7 worm cellular contexts compared by ENCODE assay signal in genomic region chrIV:3653420-3653823, ce11.
TF ChIP-seq lines count a peak whose summit lies in the region.

No protein-coding gene starts in this region.

TF ChIP-seq in whole organism, L1 larva, 84 proteins besides CTCF, POLR2A, EP300 and RAD21 (continues in another document):
- TF ChIP-seq hlh-4 (tag; optimal IDR thresholded peaks at IDR 0.05; lab: Kevin White, UChicago) (no peak), unc-98 (GFP tag; IDR thresholded peaks at IDR 0.05; lab: Robert Waterston, UW) (no peak), hlh-17 (GFP tag; optimal IDR thresholded peaks at IDR 0.05; lab: Kevin White, UChicago; ENCODE audit: borderline replicate concordance) (no peak), blmp-1 (tag; optimal IDR thresholded peaks at IDR 0.05; lab: Kevin White, UChicago) (peak; percentile 88), nhr-28 (tag; optimal IDR thresholded peaks at IDR 0.05; lab: Kevin White, UChicago) (no peak), ets-5 (GFP tag; IDR thresholded peaks at IDR 0.05; lab: Robert Waterston, UW) (no peak), nhr-71 (tag; optimal IDR thresholded peaks at IDR 0.05; lab: Kevin White, UChicago) (peak; percentile 91), unc-30 (tag; optimal IDR thresholded peaks at IDR 0.05; lab: Kevin White, UChicago) (no peak), hpl-2 (GFP tag; optimal IDR thresholded peaks at IDR 0.05; lab: Kevin White, UChicago) (no peak), aha-1 (tag; optimal IDR thresholded peaks at IDR 0.05; lab: Kevin White, UChicago) (no peak), nhr-19 (GFP tag; conservative IDR thresholded peaks at IDR 0.05; lab: Robert Waterston, UW) (peak; percentile 95), pag-3 (tag; optimal IDR thresholded peaks at IDR 0.05; lab: Kevin White, UChicago; ENCODE audit: borderline replicate concordance, insufficient read depth) (no peak), fos-1 (tag; optimal IDR thresholded peaks at IDR 0.05; lab: Kevin White, UChicago) (no peak)

TF ChIP-seq in whole organism, L2 larva, 48 proteins besides CTCF, POLR2A, EP300 and RAD21 (continues in another document):
- TF ChIP-seq sma-3 (GFP tag; optimal IDR thresholded peaks at IDR 0.05; lab: Kevin White, UChicago) (peak; percentile 91), fos-1 (tag; optimal IDR thresholded peaks at IDR 0.05; lab: Kevin White, UChicago) (peak; percentile 41), elt-3 (tag; optimal IDR thresholded peaks at IDR 0.05; lab: Kevin White, UChicago) (no peak), egl-27 (tag; optimal IDR thresholded peaks at IDR 0.05; lab: Kevin White, UChicago) (peak; percentile 32), ceh-82 (tag; optimal IDR thresholded peaks at IDR 0.05; lab: Kevin White, UChicago) (no peak), unc-55 (GFP tag; optimal IDR thresholded peaks at IDR 0.05; lab: Kevin White, UChicago) (no peak), aly-2 (tag; optimal IDR thresholded peaks at IDR 0.05; lab: Kevin White, UChicago) (no peak), nhr-11 (tag; optimal IDR thresholded peaks at IDR 0.05; lab: Kevin White, UChicago) (no peak), zag-1 (tag; optimal IDR thresholded peaks at IDR 0.05; lab: Kevin White, UChicago) (no peak), mdl-1 (tag; optimal IDR thresholded peaks at IDR 0.05; lab: Kevin White, UChicago) (peak; percentile 6 to 65), ama-1 (optimal IDR thresholded peaks at IDR 0.05; lab: Kevin White, UChicago) (no peak), Y55F3AM.14 (GFP tag; optimal IDR thresholded peaks at IDR 0.05; lab: Kevin White, UChicago) (peak; percentile 17), lin-39 (tag; optimal IDR thresholded peaks at IDR 0.05; lab: Kevin White, UChicago) (no peak)

TF ChIP-seq in whole organism, L3 larva, 47 proteins besides CTCF, POLR2A, EP300 and RAD21 (continues in another document):
- TF ChIP-seq jun-1 (tag; optimal IDR thresholded peaks at IDR 0.05; lab: Kevin White, UChicago), result peak; percentile 62
- TF ChIP-seq pqm-1 (tag; optimal IDR thresholded peaks at IDR 0.05; lab: Kevin White, UChicago), result peak; percentile 37
- TF ChIP-seq elt-3 (tag; optimal IDR thresholded peaks at IDR 0.05; lab: Kevin White, UChicago), result peak in 2 of 3 experiments; percentile 22 to 64
- TF ChIP-seq nfya-1 (tag; optimal IDR thresholded peaks at IDR 0.05; lab: Kevin White, UChicago; ENCODE audit: insufficient read depth), result peak; percentile 57
- peak; percentile 96 for TF ChIP-seq nhr-43 (tag; optimal IDR thresholded peaks at IDR 0.05; lab: Kevin White, UChicago; ENCODE audit: poor library complexity, severe bottlenecking)
- peak; percentile 82 for TF ChIP-seq nhr-23 (tag; optimal IDR thresholded peaks at IDR 0.05; lab: Kevin White, UChicago)
- peak; percentile 64 for TF ChIP-seq lsy-12 (tag; optimal IDR thresholded peaks at IDR 0.05; lab: Kevin White, UChicago)
- TF ChIP-seq mdl-1 (tag; optimal IDR thresholded peaks at IDR 0.05; lab: Kevin White, UChicago), result peak; percentile 54
- no peak for TF ChIP-seq ceh-82 (tag; optimal IDR thresholded peaks at IDR 0.05; lab: Kevin White, UChicago)
- peak; percentile 56 for TF ChIP-seq elt-2 (tag; optimal IDR thresholded peaks at IDR 0.05; lab: Kevin White, UChicago)
- no peak for TF ChIP-seq lin-39 (tag; optimal IDR thresholded peaks at IDR 0.05; lab: Kevin White, UChicago)
- no peak for TF ChIP-seq egl-5 (tag; optimal IDR thresholded peaks at IDR 0.05; lab: Kevin White, UChicago)
- TF ChIP-seq ama-1 (optimal IDR thresholded peaks at IDR 0.05; lab: Kevin White, UChicago), result peak; percentile 65

TF ChIP-seq in whole organism, L4 larva, 104 proteins besides CTCF, POLR2A, EP300 and RAD21 (continues in another document):
- TF ChIP-seq dpl-1 (GFP tag; optimal IDR thresholded peaks at IDR 0.05; lab: Kevin White, UChicago) (peak; percentile 33), T26A8.4 (GFP tag; IDR thresholded peaks at IDR 0.05; lab: Robert Waterston, UW) (peak; percentile 61), daf-16 (GFP tag; optimal IDR thresholded peaks at IDR 0.05; lab: Kevin White, UChicago) (no peak), daf-16 (tag; optimal IDR thresholded peaks at IDR 0.05; lab: Kevin White, UChicago) (peak; percentile 96), nhr-42 (GFP tag; IDR thresholded peaks at IDR 0.05; lab: Robert Waterston, UW) (peak; percentile 32; the same call in 1 of the 2 replicates), aly-2 (tag; optimal IDR thresholded peaks at IDR 0.05; lab: Kevin White, UChicago) (no peak), nhr-102 (tag; optimal IDR thresholded peaks at IDR 0.05; lab: Kevin White, UChicago) (peak; percentile 52), nhr-48 (tag; optimal IDR thresholded peaks at IDR 0.05; lab: Kevin White, UChicago) (peak; percentile 94), dve-1 (tag; optimal IDR thresholded peaks at IDR 0.05; lab: Kevin White, UChicago; ENCODE audit: insufficient read depth) (peak; percentile 88), mxl-3 (GFP tag; optimal IDR thresholded peaks at IDR 0.05; lab: Kevin White, UChicago) (peak; percentile 70), zip-11 (GFP tag; IDR thresholded peaks at IDR 0.05; lab: Robert Waterston, UW) (no peak), hif-1 (tag; optimal IDR thresholded peaks at IDR 0.05; lab: Kevin White, UChicago) (peak in 1 of 2 experiments; percentile 11), nhr-25 (tag; optimal IDR thresholded peaks at IDR 0.05; lab: Kevin White, UChicago; ENCODE audit: borderline replicate concordance, insufficient read depth) (peak; percentile 41)

TF ChIP-seq in whole organism, late embryonic, 69 proteins besides CTCF, POLR2A, EP300 and RAD21:
- TF ChIP-seq unc-55 (GFP tag; optimal IDR thresholded peaks at IDR 0.05; lab: Kevin White, UChicago) (peak; percentile 73), pqm-1 (tag; optimal IDR thresholded peaks at IDR 0.05; lab: Kevin White, UChicago) (no peak), elt-2 (tag; optimal IDR thresholded peaks at IDR 0.05; lab: Kevin White, UChicago) (peak; percentile 46)

TF ChIP-seq in whole organism, mixed stage, embryonic, 35 proteins besides CTCF, POLR2A, EP300 and RAD21:
- TF ChIP-seq hlh-1 (tag; optimal IDR thresholded peaks at IDR 0.05; lab: Kevin White, UChicago) (no peak), bed-3 (GFP tag; optimal IDR thresholded peaks at IDR 0.05; lab: Kevin White, UChicago) (no peak), sptf-1 (tag; optimal IDR thresholded peaks at IDR 0.05; lab: Kevin White, UChicago) (no peak), M03D4.4 (tag; optimal IDR thresholded peaks at IDR 0.05; lab: Kevin White, UChicago) (no peak), elt-3 (tag; optimal IDR thresholded peaks at IDR 0.05; lab: Kevin White, UChicago) (peak; percentile 25), pha-4 (tag; optimal IDR thresholded peaks at IDR 0.05; lab: Kevin White, UChicago) (peak; percentile 22), nhr-76 (tag; optimal IDR thresholded peaks at IDR 0.05; lab: Kevin White, UChicago) (no peak), lsy-2 (tag; optimal IDR thresholded peaks at IDR 0.05; lab: Kevin White, UChicago) (peak; percentile 15), ztf-11 (tag; optimal IDR thresholded peaks at IDR 0.05; lab: Kevin White, UChicago) (no peak), unc-62 (GFP tag; optimal IDR thresholded peaks at IDR 0.05; lab: Kevin White, UChicago) (peak; percentile 40)

TF ChIP-seq in whole organism, young adult, 124 proteins besides CTCF, POLR2A, EP300 and RAD21:
- TF ChIP-seq hmg-1.2 (GFP tag; IDR thresholded peaks at IDR 0.05; lab: Robert Waterston, UW), result peak; percentile 98
- TF ChIP-seq mxl-1 (tag; optimal IDR thresholded peaks at IDR 0.05; lab: Kevin White, UChicago), result no peak
- peak; percentile 25 for TF ChIP-seq nhr-80 (tag; optimal IDR thresholded peaks at IDR 0.05; lab: Kevin White, UChicago)
- TF ChIP-seq lin-40 (tag; optimal IDR thresholded peaks at IDR 0.05; lab: Kevin White, UChicago), result peak; percentile 56
- TF ChIP-seq ztf-26 (tag; optimal IDR thresholded peaks at IDR 0.05; lab: Kevin White, UChicago), result peak; percentile 28
- TF ChIP-seq dox-1 (GFP tag; IDR thresholded peaks at IDR 0.05; lab: Robert Waterston, UW), result 0 out of 2 replicates have a peak, but pooled peaks have one; percentile 21
- TF ChIP-seq cebp-1 (GFP tag; IDR thresholded peaks at IDR 0.05; lab: Robert Waterston, UW), result no peak
- TF ChIP-seq cebp-1 (tag; optimal IDR thresholded peaks at IDR 0.05; lab: Kevin White, UChicago), result peak; percentile 14
- TF ChIP-seq T26A5.8 (tag; optimal IDR thresholded peaks at IDR 0.05; lab: Kevin White, UChicago), result no peak
- no peak for TF ChIP-seq ceh-79 (tag; optimal IDR thresholded peaks at IDR 0.05; lab: Kevin White, UChicago)
- 0 out of 2 replicates have a peak, but pooled peaks have one; percentile 10 for TF ChIP-seq mcd-1 (GFP tag; IDR thresholded peaks at IDR 0.05; lab: Robert Waterston, UW)
TF ChIP-seq in whole organism, young adult: peak in this region for 7.
